Worm (Caenorhabditis elegans) whole organism, L4/young adult: ENCODE measurements around the gene sms-2.

Experiments
- W03F9.2 ChIP-seq: fragments of 150-350 bp; optimal IDR thresholded peaks from 2 replicates; lab custom pipeline; 2014; ENCODE audit warnings: missing biosample characterization, missing genetic modification characterization
- him-1 ChIP-seq: sonication (generic microtip); optimal IDR thresholded peaks from 2 replicates; lab custom pipeline; 2016; ENCODE audit warnings: missing genotype, missing genetic modification reagents, missing genetic modification characterization, missing compliant biosample characterization

DNA sequence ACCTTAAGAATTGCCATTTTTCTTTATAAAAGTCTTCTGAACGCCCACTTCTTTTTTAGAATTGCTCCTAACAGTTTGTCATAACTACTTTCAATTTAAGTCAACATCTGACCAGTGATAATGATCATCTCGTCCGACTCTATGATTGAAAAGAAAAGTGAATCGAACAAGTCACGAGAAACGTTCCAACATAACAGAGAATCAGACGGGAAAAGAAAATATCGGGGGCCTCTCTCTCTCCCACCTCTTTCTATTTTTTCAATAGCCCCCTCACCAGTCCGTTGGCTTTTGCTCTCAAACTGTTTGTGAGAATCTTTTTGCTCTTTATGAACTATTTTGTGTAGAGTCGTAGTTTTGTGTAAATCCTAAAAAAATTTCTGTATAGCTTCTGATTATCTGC, 21.1 kb downstream of the sms-2 start:
- no peak for TF ChIP-seq him-1 (tag; lab: Kevin White, UChicago)
- TF ChIP-seq W03F9.2: no peak
